Worm (Caenorhabditis elegans) whole organism, L1 larva: ENCODE measurements around the gene clec-119.

ENCODE experiments used
- C04F5.9 ChIP-seq: sonication (generic microtip); optimal IDR thresholded peaks from 2 replicates; lab custom pipeline; 2016; ENCODE audit warnings: missing genetic modification characterization, missing compliant biosample characterization
- C16A3.4 ChIP-seq: fragments of 150-350 bp; optimal IDR thresholded peaks from 2 replicates; lab custom pipeline; 2014; ENCODE audit warnings: missing biosample characterization, missing genetic modification characterization
- C34B4.2 ChIP-seq: sonication (generic microtip); optimal IDR thresholded peaks from 2 replicates; lab custom pipeline; 2017; ENCODE audit warnings: mild to moderate bottlenecking, missing genetic modification characterization, missing compliant biosample characterization
- F16B12.6 ChIP-seq: fragments of 150-350 bp; optimal IDR thresholded peaks from 2 replicates; lab custom pipeline; 2014; ENCODE audit warnings: missing biosample characterization, missing genetic modification characterization
- aly-2 ChIP-seq: fragments of 150-350 bp; optimal IDR thresholded peaks from 2 replicates; lab custom pipeline; 2014; ENCODE audit warnings: missing biosample characterization, missing genetic modification characterization
- ama-1 ChIP-seq: fragments of 150-350 bp; optimal IDR thresholded peaks from 2 replicates; lab custom pipeline; 2014
- blmp-1 ChIP-seq: fragments of 150-350 bp; optimal IDR thresholded peaks from 2 replicates; lab custom pipeline; 2014; ENCODE audit warnings: missing biosample characterization, missing genetic modification characterization
- ceh-63 ChIP-seq: fragments of 200-800 bp; sonication (Bioruptor generic); optimal IDR thresholded peaks from 2 replicates; lab custom pipeline; 2018; ENCODE audit warnings: mild to moderate bottlenecking, missing genetic modification characterization, missing compliant biosample characterization
- ceh-8 ChIP-seq: fragments of 200-800 bp; sonication (Bioruptor generic); optimal IDR thresholded peaks from 2 replicates; lab custom pipeline; 2018; ENCODE audit warnings: mild to moderate bottlenecking, missing genetic modification characterization, moderate library complexity, missing compliant biosample characterization
- ceh-82 ChIP-seq, 3 experiments: fragments of 150-350 bp in 1 of 3; sonication (generic microtip) in 2 of 3; optimal IDR thresholded peaks; 2 replicates each; lab custom pipeline; 2014 to 2017; ENCODE audit warnings: missing biosample characterization in 3 of 3, missing genetic modification characterization in 3 of 3
- ceh-88 ChIP-seq: fragments of 200-800 bp; sonication (Bioruptor generic); IDR thresholded peaks from 2 replicates; pipeline ENCODE4 v1.3.6; 2022; ENCODE audit warnings: missing genetic modification characterization, missing compliant biosample characterization
- ces-1 ChIP-seq: fragments of 150-350 bp; optimal IDR thresholded peaks from 2 replicates; lab custom pipeline; 2014; ENCODE audit warnings: missing biosample characterization, missing genetic modification reagents, missing genetic modification characterization
- dsc-1 ChIP-seq: sonication (generic microtip); optimal IDR thresholded peaks from 2 replicates; lab custom pipeline; 2016; ENCODE audit warnings: mild to moderate bottlenecking, missing genetic modification characterization, missing compliant biosample characterization
- efl-3 ChIP-seq: fragments of 200-800 bp; sonication (Bioruptor generic); optimal IDR thresholded peaks from 2 replicates; lab custom pipeline; 2018; ENCODE audit warnings: mild to moderate bottlenecking, missing genetic modification characterization, missing compliant biosample characterization
- egl-13 ChIP-seq: sonication (generic microtip); optimal IDR thresholded peaks from 2 replicates; lab custom pipeline; 2016; ENCODE audit warnings: missing genotype, missing genetic modification reagents, missing genetic modification characterization, missing compliant biosample characterization
- egl-27 ChIP-seq, 2 experiments: fragments of 150-350 bp in 1 of 2; sonication (generic microtip); optimal IDR thresholded peaks; 3 replicates each; lab custom pipeline; 2017 to 2018; ENCODE audit warnings: missing biosample characterization in 2 of 2, missing genetic modification characterization in 2 of 2, missing genetic modification reagents in 2 of 2
- elt-3 ChIP-seq, 6 experiments: fragments of 150-350 bp in 1 of 6; sonication (generic microtip); optimal IDR thresholded peaks; 2 replicates each; lab custom pipeline; 2017 to 2018; ENCODE audit warnings: missing biosample characterization in 6 of 6, missing genetic modification characterization in 6 of 6, inconsistent platforms in 1 of 6
- ets-5 ChIP-seq: fragments of 200-800 bp; sonication (Bioruptor generic); IDR thresholded peaks from 2 replicates; pipeline ENCODE4 v1.3.6; 2022; ENCODE audit warnings: missing genetic modification characterization, missing compliant biosample characterization
- fkh-8 ChIP-seq: sonication (generic microtip); optimal IDR thresholded peaks from 2 replicates; lab custom pipeline; 2016; ENCODE audit warnings: mild to moderate bottlenecking, missing genetic modification characterization, missing compliant biosample characterization
- fos-1 ChIP-seq: fragments of 150-350 bp; optimal IDR thresholded peaks from 2 replicates; lab custom pipeline; 2014; ENCODE audit warnings: missing biosample characterization, missing genetic modification characterization
- grh-1 ChIP-seq: fragments of 200-800 bp; sonication (Bioruptor generic); IDR thresholded peaks from 2 replicates; pipeline ENCODE4 v1.3.6; 2022; ENCODE audit warnings: missing genetic modification reagents, missing genetic modification characterization, missing compliant biosample characterization
- hlh-17 ChIP-seq: fragments of 200-800 bp; sonication (Bioruptor generic); optimal IDR thresholded peaks from 2 replicates; lab custom pipeline; 2018; ENCODE audit warnings: missing genetic modification characterization, mild to moderate bottlenecking, missing compliant biosample characterization, moderate library complexity, borderline replicate concordance
- hlh-4 ChIP-seq: sonication (generic microtip); optimal IDR thresholded peaks from 2 replicates; lab custom pipeline; 2016; ENCODE audit warnings: mild to moderate bottlenecking, missing genetic modification characterization, missing compliant biosample characterization
- hpl-2 ChIP-seq: fragments of 150-350 bp; optimal IDR thresholded peaks from 2 replicates; lab custom pipeline; 2014; ENCODE audit warnings: missing biosample characterization, missing genetic modification reagents, missing genetic modification characterization
- irx-1 ChIP-seq: sonication (generic microtip); optimal IDR thresholded peaks from 2 replicates; lab custom pipeline; 2016; ENCODE audit warnings: missing genetic modification characterization, missing compliant biosample characterization
- isw-1 ChIP-seq: fragments of 200-800 bp; sonication (Bioruptor generic); IDR thresholded peaks from 2 replicates; pipeline ENCODE4 v1.3.6; 2022; ENCODE audit warnings: missing genetic modification characterization, missing compliant biosample characterization
- lin-13 ChIP-seq: fragments of 150-350 bp; optimal IDR thresholded peaks from 2 replicates; lab custom pipeline; 2014; ENCODE audit warnings: missing biosample characterization, missing genetic modification reagents, missing genetic modification characterization
- lin-15B ChIP-seq: fragments of 150-350 bp; sonication (generic microtip); optimal IDR thresholded peaks from 3 replicates; lab custom pipeline; 2014; ENCODE audit warnings: missing biosample characterization, missing genetic modification characterization
- lin-35 ChIP-seq, 2 experiments: fragments of 150-350 bp; optimal IDR thresholded peaks; 2 replicates each; lab custom pipeline; 2014; ENCODE audit warnings: missing biosample characterization in 2 of 2, missing genetic modification characterization in 2 of 2, missing genetic modification reagents in 2 of 2
- lir-3 ChIP-seq: sonication (generic microtip); optimal IDR thresholded peaks from 2 replicates; lab custom pipeline; 2016; ENCODE audit warnings: mild to moderate bottlenecking, missing genetic modification characterization, moderate library complexity, missing compliant biosample characterization; ENCODE audit not compliant: poor library complexity
- mab-9 ChIP-seq: fragments of 200-800 bp; sonication (Bioruptor generic); IDR thresholded peaks from 2 replicates; pipeline ENCODE4 v1.3.6; 2022; ENCODE audit warnings: missing genetic modification reagents, missing genetic modification characterization, missing compliant biosample characterization
- mdl-1 ChIP-seq, 2 experiments: fragments of 150-350 bp; optimal IDR thresholded peaks; 2 replicates each; lab custom pipeline; 2014 to 2017; ENCODE audit warnings: missing biosample characterization in 2 of 2, missing genetic modification characterization in 2 of 2, inconsistent platforms in 1 of 2
- mef-2 ChIP-seq: fragments of 150-350 bp; optimal IDR thresholded peaks from 2 replicates; lab custom pipeline; 2014; ENCODE audit warnings: missing biosample characterization, missing genetic modification characterization
- nhr-11 ChIP-seq: fragments of 150-350 bp; optimal IDR thresholded peaks from 2 replicates; lab custom pipeline; 2014; ENCODE audit warnings: missing biosample characterization, missing genetic modification characterization
- nhr-47 ChIP-seq: sonication (generic microtip); optimal IDR thresholded peaks from 2 replicates; lab custom pipeline; 2016; ENCODE audit warnings: mild to moderate bottlenecking, missing genetic modification characterization, moderate library complexity, missing compliant biosample characterization
- nhr-77 ChIP-seq: fragments of 150-350 bp; optimal IDR thresholded peaks from 2 replicates; lab custom pipeline; 2014; ENCODE audit warnings: missing biosample characterization, missing genetic modification characterization
- nhr-84 ChIP-seq: sonication (generic microtip); optimal IDR thresholded peaks from 2 replicates; lab custom pipeline; 2017; ENCODE audit warnings: missing biosample characterization, missing genetic modification characterization
- nhr-85 ChIP-seq: sonication (generic microtip); peaks from one replicate; lab custom pipeline; 2016; ENCODE audit warnings: missing genetic modification characterization, inconsistent platforms, missing compliant biosample characterization
- pqm-1 ChIP-seq: sonication (generic microtip); optimal IDR thresholded peaks from 3 replicates; lab custom pipeline; 2017; ENCODE audit warnings: missing biosample characterization, missing genetic modification characterization
- rnt-1 ChIP-seq: sonication (generic microtip); optimal IDR thresholded peaks from 2 replicates; lab custom pipeline; 2016; ENCODE audit warnings: mild to moderate bottlenecking, missing genetic modification characterization, moderate library complexity, missing compliant biosample characterization
- skn-1 ChIP-seq: fragments of 150-350 bp; optimal IDR thresholded peaks from 2 replicates; lab custom pipeline; 2014; ENCODE audit warnings: missing biosample characterization, missing genetic modification characterization
- snu-23 ChIP-seq: sonication (generic microtip); optimal IDR thresholded peaks from 2 replicates; lab custom pipeline; 2016; ENCODE audit warnings: missing genetic modification characterization, missing compliant biosample characterization
- sptf-1 ChIP-seq: fragments of 150-350 bp; optimal IDR thresholded peaks from 2 replicates; lab custom pipeline; 2014; ENCODE audit warnings: missing biosample characterization, missing genetic modification characterization
- sup-37 ChIP-seq: fragments of 200-800 bp; sonication (Bioruptor generic); optimal IDR thresholded peaks from 2 replicates; lab custom pipeline; 2018; ENCODE audit warnings: mild to moderate bottlenecking, missing genetic modification characterization, missing compliant biosample characterization
- swsn-7 ChIP-seq: sonication (generic microtip); optimal IDR thresholded peaks from 2 replicates; lab custom pipeline; 2016; ENCODE audit warnings: missing genetic modification characterization, missing compliant biosample characterization
- tbx-2 ChIP-seq: sonication (generic microtip); optimal IDR thresholded peaks from 2 replicates; lab custom pipeline; 2016; ENCODE audit warnings: missing genetic modification characterization, missing compliant biosample characterization
- tlp-1 ChIP-seq: fragments of 150-350 bp; optimal IDR thresholded peaks from 2 replicates; lab custom pipeline; 2014; ENCODE audit warnings: missing biosample characterization, missing genetic modification characterization
- unc-130 ChIP-seq: fragments of 150-350 bp; optimal IDR thresholded peaks from 2 replicates; lab custom pipeline; 2017; ENCODE audit warnings: missing biosample characterization, missing genetic modification characterization, inconsistent platforms
- unc-86 ChIP-seq: sonication (generic microtip); optimal IDR thresholded peaks from 2 replicates; lab custom pipeline; 2016; ENCODE audit warnings: missing genetic modification characterization, missing compliant biosample characterization
- xbp-1 ChIP-seq: sonication (generic microtip); optimal IDR thresholded peaks from 2 replicates; lab custom pipeline; 2016; ENCODE audit warnings: missing genetic modification characterization, missing compliant biosample characterization
- ztf-11 ChIP-seq, 2 experiments: sonication (generic microtip); optimal IDR thresholded peaks; 2 replicates each; lab custom pipeline; 2016 to 2017; ENCODE audit warnings: missing genetic modification characterization in 2 of 2, missing biosample characterization in 1 of 2, missing compliant biosample characterization in 1 of 2
- ztf-4 ChIP-seq: fragments of 150-350 bp; optimal IDR thresholded peaks from 2 replicates; lab custom pipeline; 2014; ENCODE audit warnings: missing biosample characterization, missing genetic modification characterization

clec-119 gene

ce11 chrII:1241176-1241730 lies 14.5 kb upstream of the clec-119 start:
- TF ChIP-seq ets-5 (GFP tag; lab: Robert Waterston, UW) (no peak), blmp-1 (tag; lab: Kevin White, UChicago) (peak; percentile 99), pqm-1 (no peak), swsn-7 (tag; lab: Kevin White, UChicago) (no peak), ztf-11 (tag; optimal IDR thresholded peaks at IDR 0.05; lab: Kevin White, UChicago) (no peak), egl-27 (tag; optimal IDR thresholded peaks at IDR 0.05; lab: Kevin White, UChicago) (no peak)

- TF ChIP-seq grh-1 (GFP tag; lab: Robert Waterston, UW) (no peak), fkh-8 (tag; lab: Kevin White, UChicago) (no peak), nhr-11 (tag; lab: Kevin White, UChicago) (no peak), lin-15B (tag; lab: Kevin White, UChicago) (no peak), C04F5.9 (tag; lab: Kevin White, UChicago) (no peak), ama-1 (no peak), ztf-4 (no peak), ceh-63 (GFP tag; lab: Kevin White, UChicago) (no peak), fos-1 (tag; lab: Kevin White, UChicago) (no peak), C16A3.4 (tag; lab: Kevin White, UChicago) (no peak), tbx-2 (tag; lab: Kevin White, UChicago) (no peak), nhr-85 (tag; lab: Kevin White, UChicago) (peak; percentile 6), unc-130 (tag; lab: Kevin White, UChicago) (no peak), blmp-1 (tag; lab: Kevin White, UChicago) (peak; percentile 66), ceh-82 (tag; optimal IDR thresholded peaks at IDR 0.05; lab: Kevin White, UChicago) (peak in 1 of 3 experiments; percentile 60), mab-9 (GFP tag; lab: Robert Waterston, UW) (no peak), elt-3 (tag; optimal IDR thresholded peaks at IDR 0.05; lab: Kevin White, UChicago) (peak in 1 of 6 experiments; percentile 1), mef-2 (tag; lab: Kevin White, UChicago) (no peak), hpl-2 (GFP tag; lab: Kevin White, UChicago) (no peak), mdl-1 (tag; optimal IDR thresholded peaks at IDR 0.05; lab: Kevin White, UChicago) (no peak), F16B12.6 (no peak), tlp-1 (tag; lab: Kevin White, UChicago) (no peak), dsc-1 (tag; lab: Kevin White, UChicago) (no peak), nhr-47 (tag; lab: Kevin White, UChicago) (no peak), efl-3 (no peak), egl-13 (tag; lab: Kevin White, UChicago) (no peak), unc-86 (no peak), hlh-4 (tag; lab: Kevin White, UChicago) (no peak), nhr-77 (no peak), aly-2 (tag; lab: Kevin White, UChicago) (no peak), ceh-8 (no peak), swsn-7 (tag; lab: Kevin White, UChicago) (no peak), ceh-88 (GFP tag; lab: Robert Waterston, UW) (no peak), nhr-84 (tag; lab: Kevin White, UChicago) (no peak), C34B4.2 (tag; lab: Kevin White, UChicago) (no peak), irx-1 (tag; lab: Kevin White, UChicago) (no peak), xbp-1 (tag; lab: Kevin White, UChicago) (no peak), egl-27 (tag; optimal IDR thresholded peaks at IDR 0.05; lab: Kevin White, UChicago) (no peak), skn-1 (no peak), sptf-1 (tag; lab: Kevin White, UChicago) (no peak), rnt-1 (tag; lab: Kevin White, UChicago) (peak; percentile 31), ces-1 (no peak), lir-3 (tag; lab: Kevin White, UChicago) (no peak), hlh-17 (GFP tag; lab: Kevin White, UChicago) (no peak), lin-13 (no peak), isw-1 (GFP tag; lab: Robert Waterston, UW) (no peak), lin-35 (GFP tag; optimal IDR thresholded peaks at IDR 0.05; lab: Kevin White, UChicago) (peak in 1 of 2 experiments; percentile 7), sup-37 (GFP tag; lab: Kevin White, UChicago) (no peak), snu-23 (GFP tag; lab: Kevin White, UChicago) (no peak)
These were observed 13.3 kb upstream of the clec-119 start for ce11 chrII:1242475-1242874.
